Worm (Caenorhabditis elegans) whole organism, early embryonic: ENCODE measurements around the gene C34B4.2.

ENCODE experiments used
- B0310.2 ChIP-seq: sonication (generic microtip); optimal IDR thresholded peaks from 2 replicates; lab custom pipeline; 2016; ENCODE audit warnings: mild to moderate bottlenecking, missing genetic modification characterization, missing compliant biosample characterization
- F13C5.2 ChIP-seq: sonication (generic microtip); optimal IDR thresholded peaks from 2 replicates; lab custom pipeline; 2017; ENCODE audit warnings: mild to moderate bottlenecking, missing genetic modification characterization, inconsistent platforms, missing compliant biosample characterization
- aly-1 ChIP-seq: sonication (generic microtip); optimal IDR thresholded peaks from 2 replicates; lab custom pipeline; 2016; ENCODE audit warnings: missing genetic modification characterization, missing compliant biosample characterization
- ama-1 ChIP-seq: fragments of 150-350 bp; optimal IDR thresholded peaks from 2 replicates; lab custom pipeline; 2014
- ets-7 ChIP-seq: sonication (generic microtip); optimal IDR thresholded peaks from 2 replicates; lab custom pipeline; 2016; ENCODE audit warnings: missing genotype, missing genetic modification characterization, missing compliant biosample characterization
- flt-1 ChIP-seq: fragments of 200-800 bp; sonication (Bioruptor generic); IDR thresholded peaks from 2 replicates; pipeline ENCODE4 v1.3.6; 2022; ENCODE audit warnings: missing genetic modification characterization, missing compliant biosample characterization
- hmbx-1 ChIP-seq: sonication (generic microtip); optimal IDR thresholded peaks from 2 replicates; lab custom pipeline; 2016; ENCODE audit warnings: mild to moderate bottlenecking, missing genetic modification characterization, missing compliant biosample characterization
- hmg-4 ChIP-seq: fragments of 200-800 bp; sonication (Bioruptor generic); optimal IDR thresholded peaks from 2 replicates; lab custom pipeline; 2018; ENCODE audit warnings: mild to moderate bottlenecking, missing genetic modification characterization, missing compliant biosample characterization
- pes-1 ChIP-seq: fragments of 200-800 bp; sonication (Bioruptor generic); IDR thresholded peaks from 2 replicates; pipeline ENCODE4 v1.3.6; 2022; ENCODE audit warnings: missing genetic modification reagents, missing genetic modification characterization, missing compliant biosample characterization
- sea-1 ChIP-seq: fragments of 200-800 bp; sonication (Bioruptor generic); conservative IDR thresholded peaks from 2 replicates; pipeline ENCODE4 v1.3.6; 2022; ENCODE audit warnings: missing genetic modification characterization, missing compliant biosample characterization
- tbx-11 ChIP-seq: fragments of 200-800 bp; sonication (Bioruptor generic); IDR thresholded peaks from 2 replicates; pipeline ENCODE4 v1.3.6; 2022; ENCODE audit warnings: missing genetic modification characterization, missing compliant biosample characterization
- tra-4 ChIP-seq: sonication (generic microtip); optimal IDR thresholded peaks from 2 replicates; lab custom pipeline; 2017; ENCODE audit warnings: missing genetic modification characterization, missing compliant biosample characterization

DNA sequence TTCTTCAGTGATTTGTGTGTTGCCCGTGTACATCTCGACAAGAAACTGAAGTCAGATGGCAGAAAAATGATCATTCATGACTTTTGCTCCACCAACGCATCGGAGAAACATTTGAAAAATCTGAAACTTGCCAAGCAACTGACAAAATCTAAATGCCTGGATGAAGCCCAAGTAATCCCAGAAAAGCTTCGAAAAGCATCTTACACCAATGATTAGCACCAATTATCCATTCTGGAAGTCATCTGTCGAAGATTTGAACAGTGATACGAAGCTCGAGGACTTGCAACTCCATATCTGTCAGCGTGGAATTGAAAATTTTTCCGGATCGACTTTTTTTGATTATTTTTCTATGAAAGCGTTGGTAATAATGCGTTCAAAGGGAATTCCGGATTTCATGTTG is 19.5 kb upstream of the C34B4.2 start:
- TF ChIP-seq ama-1 (lab: Kevin White, UChicago): no peak
- no peak for TF ChIP-seq ets-7
- TF ChIP-seq F13C5.2: no peak
- TF ChIP-seq tbx-11 (GFP tag; lab: Robert Waterston, UW): no peak
- no peak for TF ChIP-seq sea-1 (GFP tag; lab: Robert Waterston, UW)
- no peak for TF ChIP-seq flt-1 (GFP tag; lab: Robert Waterston, UW)
- TF ChIP-seq tra-4: no peak
- no peak for TF ChIP-seq pes-1
- TF ChIP-seq B0310.2: no peak
- no peak for TF ChIP-seq aly-1 (tag; lab: Kevin White, UChicago)
- no peak for TF ChIP-seq hmbx-1 (tag; lab: Kevin White, UChicago)
- TF ChIP-seq hmg-4 (GFP tag; lab: Kevin White, UChicago): no peak
